Worm (Caenorhabditis elegans) whole organism, midembryonic: Measurements from ENCODE around the gene Y43F4B.10.

Experiments used
- klf-2 ChIP-seq: fragments of 200-800 bp; sonication (Bioruptor generic); conservative IDR thresholded peaks from 2 replicates; pipeline ENCODE4 v1.3.6; 2022; ENCODE audit warnings: missing genetic modification reagents, missing genetic modification characterization, missing compliant biosample characterization
- med-1 ChIP-seq: sonication (generic microtip); optimal IDR thresholded peaks from 2 replicates; lab custom pipeline; 2017; ENCODE audit warnings: missing genetic modification characterization, mild to moderate bottlenecking, missing compliant biosample characterization, antibody characterized with exemption, missing genetic modification reagents; ENCODE audit not compliant: insufficient read depth
- ztf-23 ChIP-seq: fragments of 200-800 bp; sonication (Bioruptor generic); IDR thresholded peaks from 2 replicates; pipeline ENCODE4 v1.3.6; 2022; ENCODE audit warnings: missing genetic modification reagents, missing genetic modification characterization, missing compliant biosample characterization

DNA sequence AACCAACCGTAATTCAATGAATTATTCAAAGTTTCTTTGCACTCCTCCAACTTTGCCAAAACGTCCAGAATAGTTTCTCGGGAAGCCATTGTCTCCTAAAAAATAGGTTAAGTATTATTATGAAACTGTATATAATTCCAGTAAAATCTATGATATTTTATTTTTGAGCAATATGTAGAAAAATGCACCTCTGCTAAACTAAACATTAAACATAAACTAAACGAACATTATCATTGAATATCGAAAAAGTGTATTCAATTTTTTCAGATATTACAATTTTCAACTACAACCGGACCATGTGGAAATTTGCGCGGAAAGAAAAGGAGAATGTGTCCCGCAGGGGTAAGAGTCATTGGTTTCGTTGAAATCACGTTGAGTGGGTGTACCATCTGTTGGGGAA lies 25.8 kb downstream of the Y43F4B.10 start, which contains the start of gene F53A2.3:
- TF ChIP-seq klf-2 (no peak), med-1 (no peak), ztf-23 (GFP tag; lab: Robert Waterston, UW) (no peak)
